Fruit fly (Drosophila melanogaster) whole organism, embryonic: ENCODE measurements around the gene frtz.

Experiments
- Adf1 ChIP-seq: fragments of 200-800 bp; sonication (Bioruptor generic); IDR thresholded peaks from 2 replicates; pipeline ENCODE4 v1.3.6; 2022; ENCODE audit warnings: missing biosample characterization, missing genetic modification characterization
- Atf6 ChIP-seq: fragments of 200-800 bp; sonication (Bioruptor generic); IDR thresholded peaks from 2 replicates; pipeline ENCODE4 v1.3.6; 2022; ENCODE audit warnings: missing biosample characterization, missing genetic modification characterization
- B-H1 ChIP-seq: fragments of 200-800 bp; sonication (Bioruptor generic); IDR thresholded peaks from 3 replicates; pipeline ENCODE4 v1.3.6; 2022; ENCODE audit warnings: missing biosample characterization, missing genetic modification characterization
- CG10543 ChIP-seq: fragments of 200-800 bp; sonication (Bioruptor generic); optimal IDR thresholded peaks from 3 replicates; lab custom pipeline; 2017; ENCODE audit warnings: missing biosample characterization, mild to moderate bottlenecking, missing genetic modification characterization, moderate library complexity
- CG11696 ChIP-seq: fragments of 200-800 bp; sonication (Bioruptor generic); IDR thresholded peaks from 2 replicates; pipeline ENCODE4 v1.3.6; 2022; ENCODE audit warnings: missing biosample characterization, missing genetic modification characterization
- CG12744 ChIP-seq: fragments of 200-800 bp; sonication (Bioruptor generic); optimal IDR thresholded peaks from 2 replicates; lab custom pipeline; 2016; ENCODE audit warnings: missing biosample characterization, missing genetic modification characterization
- CG1602 ChIP-seq: fragments of 200-800 bp; sonication (Bioruptor generic); optimal IDR thresholded peaks from 3 replicates; lab custom pipeline; 2016; ENCODE audit warnings: missing biosample characterization, missing genetic modification characterization
- CG16813 ChIP-seq: fragments of 200-800 bp; sonication (Bioruptor generic); IDR thresholded peaks from 3 replicates; pipeline ENCODE4 v1.3.6; 2022; ENCODE audit warnings: missing biosample characterization, missing genetic modification characterization; ENCODE audit not compliant: partially characterized antibody
- CG2712 ChIP-seq: fragments of 200-800 bp; optimal IDR thresholded peaks from 3 replicates; lab custom pipeline; 2019; ENCODE audit warnings: missing biosample characterization, mild to moderate bottlenecking, missing genetic modification characterization, moderate library complexity
- CG31365 ChIP-seq: fragments of 200-800 bp; sonication (Bioruptor generic); optimal IDR thresholded peaks from 2 replicates; lab custom pipeline; 2018; ENCODE audit warnings: missing biosample characterization, mild to moderate bottlenecking, missing genetic modification characterization
- CG34376 ChIP-seq: fragments of 200-800 bp; sonication (Bioruptor generic); optimal IDR thresholded peaks from 2 replicates; lab custom pipeline; 2018; ENCODE audit warnings: missing biosample characterization, mild to moderate bottlenecking, missing genetic modification characterization
- CG4730 ChIP-seq: fragments of 200-800 bp; sonication (Bioruptor generic); IDR thresholded peaks from 2 replicates; pipeline ENCODE4 v1.3.6; 2022; ENCODE audit warnings: missing biosample characterization, missing genetic modification characterization
- CG6813 ChIP-seq: fragments of 200-800 bp; sonication (Bioruptor generic); optimal IDR thresholded peaks from 2 replicates; lab custom pipeline; 2017; ENCODE audit warnings: missing biosample characterization, missing genetic modification characterization, mild to moderate bottlenecking, moderate library complexity, missing genetic modification reagents
- CG7556 ChIP-seq: fragments of 200-800 bp; sonication (Bioruptor generic); optimal IDR thresholded peaks from 2 replicates; lab custom pipeline; 2017; ENCODE audit warnings: missing biosample characterization, mild to moderate bottlenecking, missing genetic modification characterization
- CG7839 ChIP-seq: fragments of 200-800 bp; sonication (Bioruptor generic); optimal IDR thresholded peaks from 3 replicates; lab custom pipeline; 2018; ENCODE audit warnings: missing biosample characterization, mild to moderate bottlenecking, missing genetic modification characterization, moderate library complexity
- CG8089 ChIP-seq: fragments of 200-800 bp; sonication (Bioruptor generic); optimal IDR thresholded peaks from 3 replicates; lab custom pipeline; 2016; ENCODE audit warnings: missing biosample characterization, missing genetic modification characterization
- Dek ChIP-seq: fragments of 200-800 bp; sonication (Bioruptor generic); optimal IDR thresholded peaks from 3 replicates; lab custom pipeline; 2019; ENCODE audit warnings: missing biosample characterization, mild to moderate bottlenecking, missing genetic modification characterization, moderate library complexity
- Dip2 ChIP-seq: fragments of 200-800 bp; sonication (Bioruptor generic); IDR thresholded peaks from 2 replicates; pipeline ENCODE4 v1.3.6; 2022; ENCODE audit warnings: missing biosample characterization, missing genetic modification characterization
- Dref ChIP-seq: fragments of 200-800 bp; sonication (Bioruptor generic); IDR thresholded peaks from 2 replicates; pipeline ENCODE4 v1.3.6; 2022; ENCODE audit warnings: missing biosample characterization, missing genetic modification characterization
- Drgx ChIP-seq: fragments of 200-800 bp; sonication (Bioruptor generic); IDR thresholded peaks from 2 replicates; pipeline ENCODE4 v1.3.6; 2022; ENCODE audit warnings: missing biosample characterization, missing genetic modification characterization
- H2.0 ChIP-seq: fragments of 200-800 bp; sonication (Bioruptor generic); IDR thresholded peaks from 2 replicates; pipeline ENCODE4 v1.3.6; 2022; ENCODE audit warnings: missing biosample characterization, missing genetic modification characterization
- HLHmδ ChIP-seq: fragments of 200-800 bp; sonication (Bioruptor generic); optimal IDR thresholded peaks from 2 replicates; lab custom pipeline; 2018; ENCODE audit warnings: missing biosample characterization, mild to moderate bottlenecking, missing genetic modification characterization, moderate library complexity
- Lim3 ChIP-seq: fragments of 200-800 bp; sonication (Bioruptor generic); IDR thresholded peaks from 2 replicates; pipeline ENCODE4 v1.3.6; 2022; ENCODE audit warnings: missing biosample characterization, missing genetic modification characterization
- MESR4 ChIP-seq: fragments of 200-800 bp; sonication (Bioruptor generic); optimal IDR thresholded peaks from 2 replicates; lab custom pipeline; 2018; ENCODE audit warnings: missing biosample characterization, mild to moderate bottlenecking, missing genetic modification characterization, moderate library complexity
- Mes4 ChIP-seq: fragments of 200-800 bp; sonication (Bioruptor generic); optimal IDR thresholded peaks from 2 replicates; lab custom pipeline; 2016; ENCODE audit warnings: missing biosample characterization, missing genetic modification characterization
- NC2α ChIP-seq: fragments of 200-800 bp; sonication (Bioruptor generic); optimal IDR thresholded peaks from 2 replicates; lab custom pipeline; 2016; ENCODE audit warnings: missing biosample characterization, missing genetic modification characterization
- Taf1 ChIP-seq: fragments of 200-800 bp; sonication (Bioruptor generic); IDR thresholded peaks from 2 replicates; pipeline ENCODE4 v1.3.6; 2022; ENCODE audit warnings: missing biosample characterization, missing genetic modification characterization
- Xrp1 ChIP-seq: fragments of 200-800 bp; sonication (Bioruptor generic); IDR thresholded peaks from 2 replicates; pipeline ENCODE4 v1.3.6; 2022; ENCODE audit warnings: missing biosample characterization, missing genetic modification characterization
- ac ChIP-seq: fragments of 200-800 bp; sonication (Bioruptor generic); optimal IDR thresholded peaks from 3 replicates; lab custom pipeline; 2017; ENCODE audit warnings: missing biosample characterization, mild to moderate bottlenecking, missing genetic modification characterization
- cas ChIP-seq: fragments of 200-800 bp; sonication (Bioruptor generic); IDR thresholded peaks from 2 replicates; pipeline ENCODE4 v1.3.6; 2022; ENCODE audit warnings: missing biosample characterization, missing genetic modification characterization
- cato ChIP-seq: fragments of 200-800 bp; sonication (Bioruptor generic); optimal IDR thresholded peaks from 2 replicates; lab custom pipeline; 2016; ENCODE audit warnings: missing biosample characterization, missing genetic modification characterization, borderline replicate concordance
- dpn ChIP-seq, 2 experiments: fragments of 200-800 bp; sonication (Bioruptor generic); optimal IDR thresholded peaks; 3 replicates each; lab custom pipeline; 2016; ENCODE audit warnings: missing biosample characterization in 2 of 2, missing genetic modification characterization in 2 of 2
- ems ChIP-seq: fragments of 200-800 bp; sonication (Bioruptor generic); optimal IDR thresholded peaks from 3 replicates; lab custom pipeline; 2016; ENCODE audit warnings: missing biosample characterization, missing genetic modification characterization
- eve ChIP-seq, 2 experiments: fragments of >200 bp; optimal IDR thresholded peaks; 2 replicates each; lab custom pipeline; 2017; ENCODE audit warnings: missing biosample characterization in 2 of 2, missing genetic modification characterization in 2 of 2
- ewg ChIP-seq: fragments of 200-800 bp; sonication (Bioruptor generic); optimal IDR thresholded peaks from 3 replicates; lab custom pipeline; 2017; ENCODE audit warnings: mild to moderate bottlenecking, missing biosample characterization, missing genetic modification reagents, missing genetic modification characterization
- eyg ChIP-seq: fragments of 200-800 bp; sonication (Bioruptor generic); optimal IDR thresholded peaks from 3 replicates; lab custom pipeline; 2016; ENCODE audit warnings: missing biosample characterization, missing genetic modification characterization
- h ChIP-seq: fragments of >200 bp; optimal IDR thresholded peaks from 2 replicates; lab custom pipeline; 2017
- hb ChIP-seq: fragments of 200-800 bp; sonication (Bioruptor generic); IDR thresholded peaks from 3 replicates; pipeline ENCODE4 v1.3.6; 2022; ENCODE audit warnings: missing biosample characterization, missing genetic modification characterization; ENCODE audit not compliant: partially characterized antibody
- hth ChIP-seq: fragments of >200 bp; optimal IDR thresholded peaks from 2 replicates; lab custom pipeline; 2017; ENCODE audit warnings: inconsistent platforms
- mam ChIP-seq: fragments of 200-800 bp; sonication (Bioruptor generic); optimal IDR thresholded peaks from 3 replicates; lab custom pipeline; 2016; ENCODE audit warnings: missing biosample characterization, missing genetic modification characterization
- nerfin-2 ChIP-seq: fragments of 200-800 bp; sonication (Bioruptor generic); IDR thresholded peaks from 2 replicates; pipeline ENCODE4 v1.3.6; 2022; ENCODE audit warnings: missing biosample characterization, missing genetic modification characterization; ENCODE audit not compliant: partially characterized antibody
- onecut ChIP-seq: fragments of 200-800 bp; sonication (Bioruptor generic); IDR thresholded peaks from 2 replicates; pipeline ENCODE4 v1.3.6; 2022; ENCODE audit warnings: missing biosample characterization, missing genetic modification characterization
- prd ChIP-seq, 3 experiments: fragments of >200 bp in 2 of 3; fragments of 200-800 bp in 1 of 3; sonication (Bioruptor generic) in 1 of 3; optimal IDR thresholded peaks in 2 of 3; IDR thresholded peaks in 1 of 3; 2 replicates in 2 of 3; 3 replicates in 1 of 3; pipeline versions ENCODE4 v1.3.6 to Lab custom; 2017 to 2022; ENCODE audit warnings: missing biosample characterization in 1 of 3, missing genetic modification characterization in 1 of 3
- salm ChIP-seq: fragments of 200-800 bp; sonication (Bioruptor generic); optimal IDR thresholded peaks from 2 replicates; lab custom pipeline; 2018; ENCODE audit warnings: missing biosample characterization, mild to moderate bottlenecking, missing genetic modification characterization
- sd ChIP-seq: fragments of 200-800 bp; sonication (Bioruptor generic); optimal IDR thresholded peaks from 3 replicates; lab custom pipeline; 2018; ENCODE audit warnings: missing biosample characterization, mild to moderate bottlenecking, missing genetic modification characterization, moderate library complexity
- shn ChIP-seq: fragments of 200-800 bp; sonication (Bioruptor generic); optimal IDR thresholded peaks from 3 replicates; lab custom pipeline; 2016; ENCODE audit warnings: missing biosample characterization, missing genetic modification characterization
- slbo ChIP-seq: fragments of 200-800 bp; sonication (Bioruptor generic); IDR thresholded peaks from 2 replicates; pipeline ENCODE4 v1.3.6; 2022; ENCODE audit warnings: missing biosample characterization, missing genetic modification characterization
- sug ChIP-seq: fragments of 200-800 bp; optimal IDR thresholded peaks from 2 replicates; lab custom pipeline; 2019; ENCODE audit warnings: missing biosample characterization, mild to moderate bottlenecking, missing genetic modification characterization, moderate library complexity
- wek ChIP-seq: fragments of 200-800 bp; sonication (Bioruptor generic); optimal IDR thresholded peaks from 3 replicates; lab custom pipeline; 2018; ENCODE audit warnings: missing biosample characterization, mild to moderate bottlenecking, missing genetic modification characterization, moderate library complexity
- zf30C ChIP-seq: fragments of 200-800 bp; sonication (Bioruptor generic); optimal IDR thresholded peaks from 3 replicates; lab custom pipeline; 2018; ENCODE audit warnings: missing biosample characterization, mild to moderate bottlenecking, missing genetic modification characterization
- zfh2 ChIP-seq: fragments of 200-800 bp; sonication (Bioruptor generic); optimal IDR thresholded peaks from 2 replicates; lab custom pipeline; 2016; ENCODE audit warnings: missing biosample characterization, missing genetic modification characterization

The frtz gene

dm6 chr2L:1729607-1730011 is 14.0 kb upstream of the frtz start, which contains the start of the genes Eno and CG31937 (continued):
- TF ChIP-seq CG10543 (GFP tag; lab: Kevin White, UChicago) (peak; percentile 77), wek (GFP tag; lab: Kevin White, UChicago) (no peak), Dref (GFP tag; lab: Robert Waterston, UW) (no peak), salm (no peak), ewg (GFP tag; lab: Kevin White, UChicago) (no peak), CG2712 (tag; lab: Kevin White, UChicago) (peak; percentile 37), Adf1 (GFP tag; lab: Robert Waterston, UW) (0 out of 2 replicates have a peak, but pooled peaks have one; percentile 39), zfh2 (peak; percentile 58), Dek (tag; lab: Kevin White, UChicago) (peak; percentile 49), hth (lab: Kevin White, UChicago) (no peak), nerfin-2 (no peak), CG8089 (GFP tag; lab: Kevin White, UChicago) (peak; percentile 40), CG34376 (GFP tag; lab: Kevin White, UChicago) (peak; percentile 54), prd (optimal IDR thresholded peaks at IDR 0.05; lab: Kevin White, UChicago) (no peak), prd (GFP tag; IDR thresholded peaks at IDR 0.05; lab: Robert Waterston, UW) (peak; percentile 50), NC2α (GFP tag; lab: Kevin White, UChicago) (no peak), ac (GFP tag; lab: Kevin White, UChicago) (no peak), eyg (GFP tag; lab: Kevin White, UChicago) (peak; percentile 11), H2.0 (GFP tag; lab: Robert Waterston, UW) (peak; percentile 16; the same call in 1 of the 2 replicates), CG11696 (GFP tag; lab: Robert Waterston, UW) (no peak), eve (GFP tag; optimal IDR thresholded peaks at IDR 0.05; lab: Kevin White, UChicago) (no peak), Dip2 (no peak), hb (no peak), Taf1 (GFP tag; lab: Robert Waterston, UW) (peak; percentile 45; the same call in 1 of the 2 replicates), onecut (peak; percentile 14; the same call in 1 of the 2 replicates), cato (GFP tag; lab: Kevin White, UChicago) (no peak), Drgx (GFP tag; lab: Robert Waterston, UW) (peak; percentile 49), mam (GFP tag; lab: Kevin White, UChicago) (peak; percentile 59), Mes4 (GFP tag; lab: Kevin White, UChicago) (no peak), slbo (GFP tag; lab: Robert Waterston, UW) (peak; percentile 76), sug (peak; percentile 68), shn (GFP tag; lab: Kevin White, UChicago) (peak; percentile 43), MESR4 (GFP tag; lab: Kevin White, UChicago) (peak; percentile 24), Atf6 (GFP tag; lab: Robert Waterston, UW) (0 out of 2 replicates have a peak, but pooled peaks have one; percentile 23), CG1602 (peak; percentile 28), HLHmδ (GFP tag; lab: Kevin White, UChicago) (no peak), CG6813 (GFP tag; lab: Kevin White, UChicago) (peak; percentile 1), dpn (GFP tag; optimal IDR thresholded peaks at IDR 0.05; lab: Kevin White, UChicago) (peak; percentile 12 to 39), B-H1 (GFP tag; lab: Robert Waterston, UW) (peak; percentile 17; the same call in 2 of the 3 replicates), CG12744 (GFP tag; lab: Kevin White, UChicago) (peak; percentile 17), CG7839 (tag; lab: Kevin White, UChicago) (peak; percentile 47), CG31365 (tag; lab: Kevin White, UChicago) (no peak), Lim3 (GFP tag; lab: Robert Waterston, UW) (no peak), Xrp1 (GFP tag; lab: Robert Waterston, UW) (peak; percentile 51; the same call in 1 of the 2 replicates), CG16813 (GFP tag; lab: Robert Waterston, UW) (no peak), cas (GFP tag; lab: Robert Waterston, UW) (no peak), sd (no peak), CG7556 (GFP tag; lab: Kevin White, UChicago) (peak; percentile 37), zf30C (no peak), ems (GFP tag; lab: Kevin White, UChicago) (no peak), h (lab: Kevin White, UChicago) (no peak), CG4730 (GFP tag; lab: Robert Waterston, UW) (0 out of 2 replicates have a peak, but pooled peaks have one; percentile 29)
